Worm (Caenorhabditis elegans) whole organism, L1 larva: Measurements from ENCODE around the gene faah-2.

ENCODE experiments used
- alr-1 ChIP-seq: fragments of 200-800 bp; sonication (Bioruptor generic); optimal IDR thresholded peaks from 2 replicates; lab custom pipeline; 2018; ENCODE audit warnings: borderline replicate concordance, mild to moderate bottlenecking, missing genetic modification characterization, missing compliant biosample characterization
- aly-2 ChIP-seq: fragments of 150-350 bp; optimal IDR thresholded peaks from 2 replicates; lab custom pipeline; 2014; ENCODE audit warnings: missing biosample characterization, missing genetic modification characterization
- ceh-82 ChIP-seq, 3 experiments: fragments of 150-350 bp in 1 of 3; sonication (generic microtip) in 2 of 3; optimal IDR thresholded peaks; 2 replicates each; lab custom pipeline; 2014 to 2017; ENCODE audit warnings: missing biosample characterization in 3 of 3, missing genetic modification characterization in 3 of 3
- efl-1 ChIP-seq, 4 experiments: fragments of 150-350 bp; optimal IDR thresholded peaks in 3 of 4; peaks in 1 of 4; 1 replicate in 1 of 4; 2 replicates in 3 of 4; lab custom pipeline; 2014; ENCODE audit warnings: missing biosample characterization in 2 of 4, missing genetic modification characterization in 2 of 4, missing genetic modification reagents in 2 of 4
- fkh-10 ChIP-seq: sonication (generic microtip); optimal IDR thresholded peaks from 2 replicates; lab custom pipeline; 2017; ENCODE audit warnings: missing biosample characterization, missing genetic modification reagents, missing genetic modification characterization
- fos-1 ChIP-seq: fragments of 150-350 bp; optimal IDR thresholded peaks from 2 replicates; lab custom pipeline; 2014; ENCODE audit warnings: missing biosample characterization, missing genetic modification characterization
- mdl-1 ChIP-seq, 2 experiments: fragments of 150-350 bp; optimal IDR thresholded peaks; 2 replicates each; lab custom pipeline; 2014 to 2017; ENCODE audit warnings: missing biosample characterization in 2 of 2, missing genetic modification characterization in 2 of 2, inconsistent platforms in 1 of 2
- nhr-11 ChIP-seq: fragments of 150-350 bp; optimal IDR thresholded peaks from 2 replicates; lab custom pipeline; 2014; ENCODE audit warnings: missing biosample characterization, missing genetic modification characterization
- nhr-76 ChIP-seq: sonication (generic microtip); optimal IDR thresholded peaks from 2 replicates; lab custom pipeline; 2017; ENCODE audit warnings: missing biosample characterization, missing genetic modification characterization
- nhr-77 ChIP-seq: fragments of 150-350 bp; optimal IDR thresholded peaks from 2 replicates; lab custom pipeline; 2014; ENCODE audit warnings: missing biosample characterization, missing genetic modification characterization
- vab-15 ChIP-seq: sonication (generic microtip); optimal IDR thresholded peaks from 2 replicates; lab custom pipeline; 2017; ENCODE audit warnings: missing genotype, mild to moderate bottlenecking, missing genetic modification characterization, missing compliant biosample characterization
- ztf-11 ChIP-seq, 2 experiments: sonication (generic microtip); optimal IDR thresholded peaks; 2 replicates each; lab custom pipeline; 2016 to 2017; ENCODE audit warnings: missing genetic modification characterization in 2 of 2, missing biosample characterization in 1 of 2, missing compliant biosample characterization in 1 of 2

- TF ChIP-seq nhr-77 (tag; lab: Kevin White, UChicago) (no peak), aly-2 (no peak), nhr-11 (tag; lab: Kevin White, UChicago) (no peak), fos-1 (tag; lab: Kevin White, UChicago) (no peak), mdl-1 (tag; optimal IDR thresholded peaks at IDR 0.05; lab: Kevin White, UChicago) (no peak), ceh-82 (tag; optimal IDR thresholded peaks at IDR 0.05; lab: Kevin White, UChicago) (no peak), ztf-11 (tag; optimal IDR thresholded peaks at IDR 0.05; lab: Kevin White, UChicago) (no peak), alr-1 (no peak), fkh-10 (no peak), nhr-76 (tag; lab: Kevin White, UChicago) (no peak), vab-15 (no peak), efl-1 (optimal IDR thresholded peaks at IDR 0.05; lab: Kevin White, UChicago) (no peak), efl-1 (GFP tag; optimal IDR thresholded peaks at IDR 0.05 in 1 of 2; lab: Kevin White, UChicago) (no peak)
Measured at ce11 chrIV:8151721-8152120, 524 bp upstream of the faah-2 start.
